Worm (Caenorhabditis elegans) whole organism, L4/young adult: Measurements from ENCODE around the gene daf-38.

ENCODE experiments used
- W03F9.2 ChIP-seq: fragments of 150-350 bp; optimal IDR thresholded peaks from 2 replicates; lab custom pipeline; 2014; ENCODE audit warnings: missing biosample characterization, missing genetic modification characterization
- dao-5 ChIP-seq: sonication (generic microtip); optimal IDR thresholded peaks from 2 replicates; lab custom pipeline; 2016; ENCODE audit warnings: missing genotype, missing genetic modification characterization, moderate library complexity, missing compliant biosample characterization
- him-1 ChIP-seq: sonication (generic microtip); optimal IDR thresholded peaks from 2 replicates; lab custom pipeline; 2016; ENCODE audit warnings: missing genotype, missing genetic modification reagents, missing genetic modification characterization, missing compliant biosample characterization

The daf-38 gene

DNA sequence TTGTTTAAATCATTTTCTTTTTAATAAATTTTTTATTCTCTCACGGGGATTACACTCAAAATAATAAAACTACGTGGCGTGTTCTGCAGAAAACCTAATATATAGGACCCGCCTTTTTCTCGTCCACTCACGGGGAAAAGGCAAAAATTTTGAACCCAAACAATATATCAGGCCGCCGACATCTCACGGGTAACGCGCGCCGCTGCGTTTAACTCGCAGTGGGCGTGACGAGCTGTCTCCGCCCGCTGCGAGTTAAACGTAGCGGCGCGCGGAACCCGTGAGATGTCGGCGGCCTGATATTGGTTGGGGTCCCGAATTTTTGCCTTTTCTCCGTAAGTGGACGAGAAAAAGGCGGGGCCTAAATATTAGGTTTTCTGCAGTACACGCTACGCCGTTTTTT is 41.6 kb downstream of the daf-38 start:
- TF ChIP-seq W03F9.2 (tag; lab: Kevin White, UChicago) (no peak), dao-5 (tag; lab: Kevin White, UChicago) (no peak), him-1 (tag; lab: Kevin White, UChicago) (no peak)

DNA sequence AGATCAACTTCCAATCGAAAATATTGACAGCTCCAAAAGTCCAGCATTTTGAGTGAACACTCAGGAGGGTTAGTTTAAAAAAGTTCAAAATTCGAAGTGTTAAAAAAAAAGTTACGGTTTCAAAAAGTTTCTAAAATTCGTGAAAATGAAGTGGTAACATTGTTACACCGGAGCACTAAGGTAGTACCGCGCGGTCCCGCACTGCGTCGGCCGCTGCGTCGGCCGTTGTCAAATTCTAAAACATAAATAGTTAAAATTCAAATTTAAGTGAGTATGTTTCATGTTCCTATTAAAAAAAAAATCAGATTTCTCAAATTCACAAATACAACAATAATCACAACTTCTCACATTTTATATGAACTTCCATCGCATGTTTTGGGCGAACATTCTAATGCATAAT is 48.4 kb downstream of the daf-38 start:
- TF ChIP-seq dao-5 (tag; lab: Kevin White, UChicago) (no peak), W03F9.2 (tag; lab: Kevin White, UChicago) (no peak), him-1 (tag; lab: Kevin White, UChicago) (no peak)

DNA sequence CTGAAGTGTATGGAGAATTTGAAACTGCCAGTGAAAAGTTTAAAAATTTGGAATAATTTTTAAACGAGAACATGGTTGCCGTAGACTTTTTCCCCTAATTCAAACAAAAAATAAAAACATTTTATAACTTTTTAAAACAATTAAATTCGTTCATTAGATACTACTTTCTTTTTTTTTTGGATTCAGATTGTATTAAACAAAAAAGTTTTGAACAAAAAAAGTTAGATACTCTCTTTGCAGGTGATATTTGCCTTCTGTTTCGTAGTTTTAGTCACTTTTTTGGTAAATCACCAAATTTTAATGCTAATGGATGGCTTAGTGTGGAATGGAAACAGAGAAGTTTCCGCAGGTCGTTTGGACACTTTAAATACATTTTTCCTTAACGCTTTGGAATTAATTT is 50.5 kb downstream of the daf-38 start, which contains the start of gene Y105C5B.1:
TSS of gene Y105C5B.1 (plus strand) at position 301 of the 400 bp plus-strand sequence.
- no peak for TF ChIP-seq W03F9.2 (tag; lab: Kevin White, UChicago)
- TF ChIP-seq him-1 (tag; lab: Kevin White, UChicago), result no peak
- no peak for TF ChIP-seq dao-5 (tag; lab: Kevin White, UChicago)

DNA sequence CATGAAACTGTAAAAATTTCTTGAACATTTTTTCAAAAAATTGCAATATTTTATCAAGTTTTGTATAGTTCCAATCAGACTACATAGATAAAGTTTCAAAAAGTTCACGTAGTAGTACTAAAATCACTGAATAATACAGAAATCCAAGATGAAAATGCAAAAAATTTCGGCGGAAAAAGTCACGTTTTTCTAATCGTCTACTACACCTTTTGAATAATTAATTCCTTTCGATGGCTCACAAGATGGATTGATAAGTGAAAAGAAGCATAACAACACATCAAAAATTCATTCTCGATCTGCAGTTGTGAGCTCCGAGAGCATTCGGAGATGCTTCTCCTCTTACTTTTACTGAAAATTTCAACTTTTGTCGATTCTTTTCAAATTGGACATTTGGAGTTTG is 52.8 kb downstream of the daf-38 start, which contains the start of gene gcy-25:
TSS of gene gcy-25 (plus strand) at position 301 of the 400 bp plus-strand sequence.
- no peak for TF ChIP-seq dao-5 (tag; lab: Kevin White, UChicago)
- no peak for TF ChIP-seq him-1 (tag; lab: Kevin White, UChicago)
- TF ChIP-seq W03F9.2 (tag; lab: Kevin White, UChicago), result no peak
